Worm (Caenorhabditis elegans) whole organism, young adult: ENCODE results near the gene R09H10.5.

Experiments
- B0035.1 ChIP-seq: sonication (generic microtip); optimal IDR thresholded peaks from 2 replicates; lab custom pipeline; 2016; ENCODE audit warnings: missing genetic modification characterization, mild to moderate bottlenecking, missing compliant biosample characterization, missing genotype, missing genetic modification reagents
- ama-1 ChIP-seq, 3 experiments: fragments of 150-350 bp in 1 of 3; sonication (generic microtip) in 2 of 3; optimal IDR thresholded peaks; 2 replicates each; lab custom pipeline; 2014 to 2018; ENCODE audit warnings: missing biosample characterization in 2 of 3, missing genetic modification characterization in 2 of 3, missing genetic modification reagents in 2 of 3
- chd-7 ChIP-seq: sonication (generic microtip); optimal IDR thresholded peaks from 2 replicates; lab custom pipeline; 2016; ENCODE audit warnings: mild to moderate bottlenecking, missing genetic modification characterization, moderate library complexity, missing compliant biosample characterization
- dox-1 ChIP-seq: fragments of 200-800 bp; sonication (Bioruptor generic); IDR thresholded peaks from 2 replicates; pipeline ENCODE4 v1.3.6; 2022; ENCODE audit warnings: missing genetic modification reagents, missing genetic modification characterization, missing compliant biosample characterization
- hrde-1 ChIP-seq: sonication (generic microtip); optimal IDR thresholded peaks from 2 replicates; lab custom pipeline; 2016; ENCODE audit warnings: missing genetic modification characterization, mild to moderate bottlenecking, missing compliant biosample characterization, moderate library complexity, missing genotype, missing genetic modification reagents, borderline replicate concordance
- madf-8 ChIP-seq: fragments of 200-800 bp; sonication (Bioruptor generic); conservative IDR thresholded peaks from 2 replicates; pipeline ENCODE4 v1.3.6; 2022; ENCODE audit warnings: missing genetic modification reagents, missing genetic modification characterization, missing compliant biosample characterization
- tbx-9 ChIP-seq: sonication (generic microtip); optimal IDR thresholded peaks from 2 replicates; lab custom pipeline; 2016; ENCODE audit warnings: borderline replicate concordance, missing genetic modification characterization, inconsistent platforms, missing compliant biosample characterization
- unc-62 ChIP-seq: fragments of 150-350 bp; optimal IDR thresholded peaks from 2 replicates; lab custom pipeline; 2014; ENCODE audit warnings: missing biosample characterization, missing genetic modification reagents, missing genetic modification characterization

- TF ChIP-seq madf-8 (GFP tag; lab: Robert Waterston, UW), result no peak
- TF ChIP-seq dox-1, result no peak
- TF ChIP-seq hrde-1, result no peak
- TF ChIP-seq B0035.1, result no peak
- no peak for TF ChIP-seq unc-62 (GFP tag; lab: Kevin White, UChicago)
- no peak for TF ChIP-seq tbx-9 (tag; lab: Kevin White, UChicago)
- TF ChIP-seq ama-1 (optimal IDR thresholded peaks at IDR 0.05; lab: Kevin White, UChicago), result no peak
- no peak for TF ChIP-seq ama-1 (GFP tag; optimal IDR thresholded peaks at IDR 0.05; lab: Kevin White, UChicago)
- no peak for TF ChIP-seq chd-7 (tag; lab: Kevin White, UChicago)
These were observed 22.0 kb downstream of the R09H10.5 start, which contains the start of gene R09H10.3 for ce11 chrIV:10606575-10607080.
